Fruit fly (Drosophila melanogaster): ENCODE results near the gene CCHa1.

dm6 chr3R:14051391-14051852 is 45.2 kb downstream of the CCHa1 start:
- no peak for TF ChIP-seq Pif1A (GFP tag; optimal IDR thresholded peaks at IDR 0.05)
- no peak for TF ChIP-seq CG10348 (GFP tag; IDR thresholded peaks at IDR 0.05)
- TF ChIP-seq Ets98B (GFP tag; IDR thresholded peaks at IDR 0.05): no peak
- TF ChIP-seq CG32121 (GFP tag; IDR thresholded peaks at IDR 0.05): 0 out of 2 replicates have a peak, but pooled peaks have one; percentile 22
- no peak for TF ChIP-seq rn (GFP tag; IDR thresholded peaks at IDR 0.05)
- no peak for TF ChIP-seq Snoo (tag; optimal IDR thresholded peaks at IDR 0.05)
- no peak for TF ChIP-seq CG8159 (tag; optimal IDR thresholded peaks at IDR 0.05)
- peak; percentile 18 for TF ChIP-seq CG13204 (GFP tag; optimal IDR thresholded peaks at IDR 0.05)
- TF ChIP-seq EcR (GFP tag; optimal IDR thresholded peaks at IDR 0.05): no peak
- TF ChIP-seq Pif1B (GFP tag; optimal IDR thresholded peaks at IDR 0.05): no peak
